Worm (Caenorhabditis elegans): ENCODE results near the gene slc-25A18.2.

The slc-25A18.2 gene

ce11 chrIV:7508850-7509249 is 34.0 kb downstream of the slc-25A18.2 start:
- TF ChIP-seq ceh-9 (tag; optimal IDR thresholded peaks at IDR 0.05) (no peak), nhr-25 (tag; optimal IDR thresholded peaks at IDR 0.05) (no peak), pha-4 (tag; optimal IDR thresholded peaks at IDR 0.05) (peak; percentile 61), ztf-11 (tag; optimal IDR thresholded peaks at IDR 0.05) (no peak), ceh-28 (tag; optimal IDR thresholded peaks at IDR 0.05) (no peak), lsy-12 (tag; optimal IDR thresholded peaks at IDR 0.05) (no peak), elt-3 (tag; optimal IDR thresholded peaks at IDR 0.05) (no peak)

- TF ChIP-seq snpc-4 (tag; optimal IDR thresholded peaks at IDR 0.05) = no peak
- TF ChIP-seq ceh-82 (tag; optimal IDR thresholded peaks at IDR 0.05) = no peak
- TF ChIP-seq fkh-2 (tag; optimal IDR thresholded peaks at IDR 0.05) = no peak
- TF ChIP-seq lsy-12 (tag; optimal IDR thresholded peaks at IDR 0.05) = no peak
- TF ChIP-seq hmg-11 (tag; optimal IDR thresholded peaks at IDR 0.05) = no peak
- TF ChIP-seq ceh-16 (tag; optimal IDR thresholded peaks at IDR 0.05) = no peak
- no peak for TF ChIP-seq aly-2 (tag; optimal IDR thresholded peaks at IDR 0.05)
- no peak for TF ChIP-seq ztf-4 (tag; optimal IDR thresholded peaks at IDR 0.05)
- peak; percentile 18 for TF ChIP-seq lin-15B (tag; optimal IDR thresholded peaks at IDR 0.05)
- no peak for TF ChIP-seq zag-1 (tag; optimal IDR thresholded peaks at IDR 0.05)
- no peak for TF ChIP-seq ztf-11 (tag; optimal IDR thresholded peaks at IDR 0.05)
- TF ChIP-seq nfya-1 (tag; optimal IDR thresholded peaks at IDR 0.05; ENCODE audit: insufficient read depth) = peak; percentile 96
- no peak for TF ChIP-seq nhr-43 (tag; optimal IDR thresholded peaks at IDR 0.05; ENCODE audit: poor library complexity, severe bottlenecking)
- TF ChIP-seq jun-1 (tag; optimal IDR thresholded peaks at IDR 0.05) = no peak
These were observed 36.0 kb downstream of the slc-25A18.2 start for ce11 chrIV:7510829-7511228.

- TF ChIP-seq fkh-2 (tag; optimal IDR thresholded peaks at IDR 0.05) (no peak), egl-5 (tag; optimal IDR thresholded peaks at IDR 0.05) (no peak), mml-1 (tag; optimal IDR thresholded peaks at IDR 0.05) (no peak), nhr-11 (tag; optimal IDR thresholded peaks at IDR 0.05) (no peak), pqm-1 (tag; optimal IDR thresholded peaks at IDR 0.05) (no peak), daf-12 (tag; optimal IDR thresholded peaks at IDR 0.05) (no peak), nhr-67 (tag; optimal IDR thresholded peaks at IDR 0.05) (no peak), fkh-10 (GFP tag; optimal IDR thresholded peaks at IDR 0.05) (no peak), lsy-12 (tag; optimal IDR thresholded peaks at IDR 0.05) (no peak), elt-1 (tag; optimal IDR thresholded peaks at IDR 0.05) (no peak), elt-3 (tag; optimal IDR thresholded peaks at IDR 0.05) (no peak), unc-62 (GFP tag; optimal IDR thresholded peaks at IDR 0.05) (no peak), unc-39 (tag; optimal IDR thresholded peaks at IDR 0.05) (no peak), ztf-4 (tag; optimal IDR thresholded peaks at IDR 0.05) (no peak), nhr-23 (tag; optimal IDR thresholded peaks at IDR 0.05) (peak; percentile 44), nhr-76 (tag; optimal IDR thresholded peaks at IDR 0.05) (no peak), ama-1 (optimal IDR thresholded peaks at IDR 0.05) (no peak), nhr-43 (tag; optimal IDR thresholded peaks at IDR 0.05; ENCODE audit: poor library complexity, severe bottlenecking) (no peak), egl-27 (tag; optimal IDR thresholded peaks at IDR 0.05) (no peak), snpc-4 (tag; optimal IDR thresholded peaks at IDR 0.05) (peak; percentile 26), R02D3.7 (tag; optimal IDR thresholded peaks at IDR 0.05) (peak; percentile 88), sea-2 (GFP tag; optimal IDR thresholded peaks at IDR 0.05) (no peak), zag-1 (tag; optimal IDR thresholded peaks at IDR 0.05) (no peak), ceh-9 (tag; optimal IDR thresholded peaks at IDR 0.05) (no peak), ZK546.5 (tag; optimal IDR thresholded peaks at IDR 0.05) (no peak), nhr-25 (tag; optimal IDR thresholded peaks at IDR 0.05) (no peak), nhr-237 (tag; optimal IDR thresholded peaks at IDR 0.05) (no peak), eor-1 (tag; optimal IDR thresholded peaks at IDR 0.05) (no peak), nhr-77 (tag; optimal IDR thresholded peaks at IDR 0.05) (no peak), ztf-11 (tag; optimal IDR thresholded peaks at IDR 0.05) (no peak), fos-1 (tag; optimal IDR thresholded peaks at IDR 0.05) (no peak), jun-1 (tag; optimal IDR thresholded peaks at IDR 0.05) (no peak), nfya-1 (tag; optimal IDR thresholded peaks at IDR 0.05; ENCODE audit: insufficient read depth) (peak; percentile 71), tbx-2 (tag; optimal IDR thresholded peaks at IDR 0.05) (no peak), skn-1 (tag; optimal IDR thresholded peaks at IDR 0.05) (no peak), ceh-82 (tag; optimal IDR thresholded peaks at IDR 0.05) (no peak), mdl-1 (tag; optimal IDR thresholded peaks at IDR 0.05) (no peak), lin-39 (tag; optimal IDR thresholded peaks at IDR 0.05) (peak; percentile 6), hmg-11 (tag; optimal IDR thresholded peaks at IDR 0.05) (peak; percentile 10), ceh-28 (tag; optimal IDR thresholded peaks at IDR 0.05) (peak; percentile 41), aly-2 (tag; optimal IDR thresholded peaks at IDR 0.05) (no peak), ceh-16 (tag; optimal IDR thresholded peaks at IDR 0.05) (no peak), lin-15B (tag; optimal IDR thresholded peaks at IDR 0.05) (peak; percentile 54), pha-4 (tag; optimal IDR thresholded peaks at IDR 0.05) (peak; percentile 79), nhr-28 (tag; optimal IDR thresholded peaks at IDR 0.05) (no peak), nhr-12 (tag; optimal IDR thresholded peaks at IDR 0.05) (no peak), elt-2 (tag; optimal IDR thresholded peaks at IDR 0.05) (no peak)
These were observed 37.9 kb downstream of the slc-25A18.2 start, which contains the start of the genes plc-4 and R05G6.4 for ce11 chrIV:7512617-7513233. plc-4 (minus strand) TSS chrIV:7512667. R05G6.4 (plus strand) TSS chrIV:7513233.

Data from whole organism, L3 larva.